Worm (Caenorhabditis elegans) whole organism, mixed stage, embryonic: ENCODE results near the gene soc-2.

ENCODE experiments used
- M03D4.4 ChIP-seq: sonication (generic microtip); optimal IDR thresholded peaks from 2 replicates; lab custom pipeline; 2017; ENCODE audit warnings: mild to moderate bottlenecking, missing genetic modification characterization, missing compliant biosample characterization
- bed-3 ChIP-seq: fragments of 200-800 bp; sonication (Bioruptor generic); optimal IDR thresholded peaks from 3 replicates; lab custom pipeline; 2018; ENCODE audit warnings: mild to moderate bottlenecking, missing genetic modification characterization, moderate library complexity, missing compliant biosample characterization
- blmp-1 ChIP-seq: fragments of 150-350 bp; optimal IDR thresholded peaks from 2 replicates; lab custom pipeline; 2014; ENCODE audit warnings: missing biosample characterization, missing genetic modification characterization
- ceh-39 ChIP-seq: fragments of 150-350 bp; optimal IDR thresholded peaks from 2 replicates; lab custom pipeline; 2014; ENCODE audit warnings: missing biosample characterization, missing genetic modification characterization
- ceh-43 ChIP-seq: fragments of 200-800 bp; sonication (Bioruptor generic); optimal IDR thresholded peaks from 2 replicates; lab custom pipeline; 2018; ENCODE audit warnings: mild to moderate bottlenecking, missing genetic modification characterization, moderate library complexity, missing compliant biosample characterization
- ceh-83 ChIP-seq: fragments of 200-800 bp; sonication (Bioruptor generic); optimal IDR thresholded peaks from 2 replicates; lab custom pipeline; 2018; ENCODE audit warnings: mild to moderate bottlenecking, missing genetic modification characterization, missing compliant biosample characterization
- ces-1 ChIP-seq: fragments of 150-350 bp; optimal IDR thresholded peaks from 2 replicates; lab custom pipeline; 2014; ENCODE audit warnings: missing biosample characterization, missing genetic modification reagents, missing genetic modification characterization
- cnd-1 ChIP-seq: fragments of 200-800 bp; sonication (Bioruptor generic); optimal IDR thresholded peaks from 2 replicates; lab custom pipeline; 2018; ENCODE audit warnings: mild to moderate bottlenecking, missing genetic modification characterization, missing compliant biosample characterization
- drap-1 ChIP-seq: fragments of 200-800 bp; sonication (Bioruptor generic); optimal IDR thresholded peaks from 3 replicates; lab custom pipeline; 2018; ENCODE audit warnings: mild to moderate bottlenecking, missing genetic modification characterization, missing compliant biosample characterization
- elt-1 ChIP-seq: sonication (generic microtip); optimal IDR thresholded peaks from 2 replicates; lab custom pipeline; 2017; ENCODE audit warnings: missing genetic modification characterization, mild to moderate bottlenecking, missing compliant biosample characterization, antibody characterized with exemption, moderate library complexity, borderline replicate concordance; ENCODE audit not compliant: insufficient read depth
- elt-3 ChIP-seq: fragments of 150-350 bp; optimal IDR thresholded peaks from 2 replicates; lab custom pipeline; 2014; ENCODE audit warnings: missing biosample characterization, missing genetic modification characterization
- flh-1 ChIP-seq: fragments of 200-800 bp; sonication (Bioruptor generic); optimal IDR thresholded peaks from 2 replicates; lab custom pipeline; 2018; ENCODE audit warnings: mild to moderate bottlenecking, missing genetic modification characterization, moderate library complexity, missing compliant biosample characterization
- ham-2 ChIP-seq: fragments of 200-800 bp; sonication (Bioruptor generic); optimal IDR thresholded peaks from 2 replicates; lab custom pipeline; 2018; ENCODE audit warnings: mild to moderate bottlenecking, missing genetic modification characterization, missing compliant biosample characterization
- hlh-1 ChIP-seq: fragments of 150-350 bp; optimal IDR thresholded peaks from 2 replicates; lab custom pipeline; 2014; ENCODE audit warnings: missing biosample characterization, missing genetic modification reagents, missing genetic modification characterization
- lin-13 ChIP-seq: fragments of 150-350 bp; optimal IDR thresholded peaks from 2 replicates; lab custom pipeline; 2014; ENCODE audit warnings: missing biosample characterization, missing genetic modification characterization
- lin-32 ChIP-seq: fragments of 200-800 bp; sonication (Bioruptor generic); optimal IDR thresholded peaks from 2 replicates; lab custom pipeline; 2018; ENCODE audit warnings: mild to moderate bottlenecking, missing genetic modification characterization, missing compliant biosample characterization
- lsy-2 ChIP-seq: fragments of 150-350 bp; optimal IDR thresholded peaks from 2 replicates; lab custom pipeline; 2014; ENCODE audit warnings: missing biosample characterization, missing genetic modification characterization
- mab-5 ChIP-seq: fragments of 150-350 bp; optimal IDR thresholded peaks from 2 replicates; lab custom pipeline; 2014; ENCODE audit warnings: missing biosample characterization, missing genetic modification characterization
- mep-1 ChIP-seq: fragments of 150-350 bp; optimal IDR thresholded peaks from 2 replicates; lab custom pipeline; 2017; ENCODE audit warnings: missing biosample characterization, missing genetic modification reagents, missing genetic modification characterization, inconsistent platforms
- mls-2 ChIP-seq: sonication (generic microtip); optimal IDR thresholded peaks from 2 replicates; lab custom pipeline; 2016; ENCODE audit warnings: mild to moderate bottlenecking, missing genetic modification characterization, moderate library complexity, missing compliant biosample characterization
- nhr-12 ChIP-seq: fragments of 150-350 bp; optimal IDR thresholded peaks from 2 replicates; lab custom pipeline; 2014; ENCODE audit warnings: missing biosample characterization, missing genetic modification characterization
- nhr-2 ChIP-seq: fragments of 150-350 bp; optimal IDR thresholded peaks from 2 replicates; lab custom pipeline; 2014; ENCODE audit warnings: missing biosample characterization, missing genetic modification characterization
- nhr-237 ChIP-seq: fragments of 150-350 bp; optimal IDR thresholded peaks from 2 replicates; lab custom pipeline; 2014; ENCODE audit warnings: missing biosample characterization, missing genetic modification characterization
- nhr-28 ChIP-seq: fragments of 150-350 bp; optimal IDR thresholded peaks from 2 replicates; lab custom pipeline; 2014; ENCODE audit warnings: missing biosample characterization, missing genetic modification characterization
- nhr-76 ChIP-seq: sonication (generic microtip); optimal IDR thresholded peaks from 2 replicates; lab custom pipeline; 2017; ENCODE audit warnings: missing biosample characterization, missing genetic modification characterization
- pha-4 ChIP-seq: fragments of 150-350 bp; optimal IDR thresholded peaks from 2 replicates; lab custom pipeline; 2018; ENCODE audit warnings: missing biosample characterization, missing genetic modification reagents, missing genetic modification characterization
- sem-2 ChIP-seq: fragments of 200-800 bp; sonication (Bioruptor generic); optimal IDR thresholded peaks from 2 replicates; lab custom pipeline; 2018; ENCODE audit warnings: mild to moderate bottlenecking, missing genetic modification characterization, missing compliant biosample characterization
- snpc-4 ChIP-seq: fragments of 150-350 bp; optimal IDR thresholded peaks from 2 replicates; lab custom pipeline; 2014; ENCODE audit warnings: missing biosample characterization, missing genetic modification characterization
- sptf-1 ChIP-seq: sonication (generic microtip); optimal IDR thresholded peaks from 2 replicates; lab custom pipeline; 2017; ENCODE audit warnings: mild to moderate bottlenecking, missing genetic modification characterization, moderate library complexity, missing compliant biosample characterization
- tbx-8 ChIP-seq: fragments of 200-800 bp; sonication (Bioruptor generic); optimal IDR thresholded peaks from 2 replicates; lab custom pipeline; 2018; ENCODE audit warnings: mild to moderate bottlenecking, missing genetic modification characterization, moderate library complexity, missing compliant biosample characterization
- unc-120 ChIP-seq: sonication (generic microtip); optimal IDR thresholded peaks from 2 replicates; lab custom pipeline; 2017; ENCODE audit warnings: missing genetic modification characterization, missing compliant biosample characterization; ENCODE audit not compliant: poor library complexity, severe bottlenecking
- unc-39 ChIP-seq: fragments of 150-350 bp; optimal IDR thresholded peaks from 2 replicates; lab custom pipeline; 2014; ENCODE audit warnings: missing biosample characterization, missing genetic modification characterization
- unc-62 ChIP-seq: fragments of 150-350 bp; optimal IDR thresholded peaks from 2 replicates; lab custom pipeline; 2014; ENCODE audit warnings: missing biosample characterization, missing genetic modification reagents, missing genetic modification characterization
- zip-8 ChIP-seq: fragments of 150-350 bp; optimal IDR thresholded peaks from 2 replicates; lab custom pipeline; 2014; ENCODE audit warnings: missing biosample characterization, missing genetic modification characterization
- ztf-11 ChIP-seq: fragments of 150-350 bp; optimal IDR thresholded peaks from 2 replicates; lab custom pipeline; 2014; ENCODE audit warnings: missing biosample characterization, missing genetic modification characterization

Gene soc-2

DNA sequence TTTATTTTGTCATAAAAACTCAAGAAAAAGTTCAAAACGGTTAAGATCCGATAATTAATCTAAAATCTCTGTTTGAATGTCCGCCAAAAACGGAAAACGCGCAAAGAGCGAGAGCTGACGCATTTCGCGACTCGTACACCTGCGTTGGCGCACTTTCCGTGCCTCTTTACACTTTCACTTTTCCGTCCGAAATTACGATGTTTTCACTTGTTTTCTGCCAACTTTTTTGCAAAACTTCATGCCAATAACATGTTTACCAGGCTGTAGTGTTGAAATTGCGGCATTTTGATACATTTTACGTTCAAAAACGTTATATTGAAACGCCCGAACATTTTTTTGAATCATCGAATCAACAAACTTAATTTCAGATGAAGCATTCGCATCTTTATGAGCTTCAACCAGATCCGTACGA is 31.5 kb upstream of the soc-2 start, which contains the start of gene W03F8.4:
W03F8.4 (plus strand) TSS at position 369 of the 412 bp plus-strand sequence.
- TF ChIP-seq drap-1 (peak; percentile 75), ham-2 (GFP tag; lab: Kevin White, UChicago) (peak; percentile 46), sptf-1 (tag; lab: Kevin White, UChicago) (peak; percentile 79), snpc-4 (tag; lab: Kevin White, UChicago) (no peak), pha-4 (tag; lab: Kevin White, UChicago) (peak; percentile 91), unc-120 (tag; lab: Kevin White, UChicago) (peak; percentile 87), ceh-43 (GFP tag; lab: Kevin White, UChicago) (peak; percentile 45), flh-1 (GFP tag; lab: Kevin White, UChicago) (no peak), sem-2 (GFP tag; lab: Kevin White, UChicago) (peak; percentile 45), hlh-1 (tag; lab: Kevin White, UChicago) (peak; percentile 28), elt-3 (tag; lab: Kevin White, UChicago) (no peak), ztf-11 (tag; lab: Kevin White, UChicago) (peak; percentile 13), M03D4.4 (tag; lab: Kevin White, UChicago) (peak; percentile 61), mls-2 (peak; percentile 68), nhr-2 (no peak), bed-3 (GFP tag; lab: Kevin White, UChicago) (peak; percentile 24), nhr-12 (tag; lab: Kevin White, UChicago) (no peak), nhr-76 (tag; lab: Kevin White, UChicago) (no peak), lin-13 (tag; lab: Kevin White, UChicago) (peak; percentile 94), ceh-39 (peak; percentile 64), blmp-1 (tag; lab: Kevin White, UChicago) (peak; percentile 96), ceh-83 (GFP tag; lab: Kevin White, UChicago) (peak; percentile 89), elt-1 (tag; lab: Kevin White, UChicago) (no peak), ces-1 (peak; percentile 62), unc-39 (tag; lab: Kevin White, UChicago) (peak; percentile 12), nhr-28 (tag; lab: Kevin White, UChicago) (no peak), nhr-237 (peak; percentile 87), mep-1 (tag; lab: Kevin White, UChicago) (peak; percentile 93), lin-32 (GFP tag; lab: Kevin White, UChicago) (no peak), cnd-1 (tag; lab: Kevin White, UChicago) (peak; percentile 50), lsy-2 (peak; percentile 86), tbx-8 (GFP tag; lab: Kevin White, UChicago) (peak; percentile 68), zip-8 (tag; lab: Kevin White, UChicago) (no peak), unc-62 (peak; percentile 51), mab-5 (tag; lab: Kevin White, UChicago) (peak; percentile 4)

DNA sequence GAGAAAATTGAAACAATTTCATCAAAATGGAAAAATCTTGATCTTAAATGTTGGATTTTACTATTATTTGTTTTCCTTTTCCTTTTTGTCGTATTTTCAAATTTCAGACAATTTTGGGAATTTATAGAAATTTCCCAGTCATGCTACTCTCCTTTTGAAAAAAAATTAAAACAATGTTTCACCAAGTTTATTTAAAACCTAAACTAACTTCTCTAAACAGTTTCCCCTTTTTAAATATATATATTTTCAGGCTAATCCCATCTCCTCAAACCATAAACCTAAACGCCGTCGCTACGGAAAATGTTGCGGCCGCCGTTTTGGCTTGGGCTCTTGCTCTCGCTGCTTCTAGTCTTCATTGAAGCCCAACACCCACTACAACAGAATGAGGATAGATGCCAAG is 20.7 kb upstream of the soc-2 start, which contains the start of gene lam-1:
lam-1 (plus strand) TSS at position 301 of the 400 bp plus-strand sequence.
- TF ChIP-seq hlh-1 (tag; lab: Kevin White, UChicago): no peak
- no peak for TF ChIP-seq ces-1

DNA sequence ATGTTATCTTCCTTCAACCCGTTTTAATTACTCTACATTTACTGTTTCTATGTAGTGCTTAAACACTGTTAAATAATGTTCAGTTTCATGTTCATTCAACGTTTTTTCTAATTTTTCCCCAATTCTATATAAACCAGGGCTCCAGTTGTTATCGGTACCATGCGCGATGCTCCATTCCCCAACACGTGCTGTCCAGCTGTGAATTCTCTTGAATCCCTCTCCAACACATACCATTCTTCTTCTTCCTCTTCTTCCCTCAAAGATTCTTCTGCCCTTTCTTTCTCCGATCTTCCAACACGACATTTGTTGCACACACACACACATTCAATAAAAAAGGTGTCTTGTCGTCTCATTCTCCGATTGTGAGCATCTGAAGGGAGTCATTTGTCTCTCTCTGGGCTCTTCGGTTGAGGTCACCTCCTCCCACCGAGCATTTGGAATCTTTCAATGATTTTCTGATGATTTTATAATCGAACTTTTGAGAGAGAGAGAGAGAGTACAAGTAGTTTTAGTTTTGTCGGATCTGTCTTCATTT is 19.8 kb upstream of the soc-2 start:
- TF ChIP-seq unc-120 (tag; lab: Kevin White, UChicago) (peak; percentile 40), sptf-1 (tag; lab: Kevin White, UChicago) (no peak), hlh-1 (tag; lab: Kevin White, UChicago) (peak; percentile 93)

DNA sequence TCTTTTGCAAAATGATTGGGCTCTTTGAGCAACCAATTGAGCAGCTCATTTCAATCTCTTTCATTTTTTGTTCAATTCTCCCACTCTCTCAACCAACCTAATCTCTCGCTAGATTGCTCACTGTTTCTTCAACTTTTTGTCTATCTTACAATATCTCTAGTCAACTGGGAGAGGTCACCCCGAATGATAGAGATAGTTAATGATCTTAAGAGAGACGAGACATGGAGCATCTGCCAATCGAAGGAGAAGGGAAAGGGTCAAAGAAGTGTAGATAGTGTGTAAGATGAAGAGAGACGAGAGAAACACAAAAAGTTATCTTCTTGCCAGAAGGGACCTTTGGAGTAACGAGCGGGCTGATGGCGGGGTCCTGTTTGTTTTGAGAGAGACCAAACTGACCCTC is 17.0 kb upstream of the soc-2 start:
- no peak for TF ChIP-seq nhr-28 (tag; lab: Kevin White, UChicago)
- no peak for TF ChIP-seq nhr-12 (tag; lab: Kevin White, UChicago)
- no peak for TF ChIP-seq pha-4 (tag; lab: Kevin White, UChicago)
- TF ChIP-seq nhr-76 (tag; lab: Kevin White, UChicago): no peak
- TF ChIP-seq unc-62: peak; percentile 59
- no peak for TF ChIP-seq mep-1 (tag; lab: Kevin White, UChicago)
- TF ChIP-seq elt-3 (tag; lab: Kevin White, UChicago): no peak
- TF ChIP-seq lin-32 (GFP tag; lab: Kevin White, UChicago): no peak
- TF ChIP-seq unc-120 (tag; lab: Kevin White, UChicago): peak; percentile 75
- TF ChIP-seq mls-2: no peak
- TF ChIP-seq ces-1: no peak
- peak; percentile 85 for TF ChIP-seq hlh-1 (tag; lab: Kevin White, UChicago)
- no peak for TF ChIP-seq lin-13 (tag; lab: Kevin White, UChicago)
- TF ChIP-seq ceh-83 (GFP tag; lab: Kevin White, UChicago): no peak
- TF ChIP-seq ceh-39: peak; percentile 68
- TF ChIP-seq cnd-1 (tag; lab: Kevin White, UChicago): no peak
- no peak for TF ChIP-seq lsy-2
- TF ChIP-seq mab-5 (tag; lab: Kevin White, UChicago): no peak
- TF ChIP-seq drap-1: no peak
- TF ChIP-seq ceh-43 (GFP tag; lab: Kevin White, UChicago): no peak
- TF ChIP-seq unc-39 (tag; lab: Kevin White, UChicago): no peak
- TF ChIP-seq flh-1 (GFP tag; lab: Kevin White, UChicago): no peak
- peak; percentile 59 for TF ChIP-seq nhr-2
- TF ChIP-seq tbx-8 (GFP tag; lab: Kevin White, UChicago): no peak
